Worm (Caenorhabditis elegans): Measurements from ENCODE around the gene ZK402.5.

DNA sequence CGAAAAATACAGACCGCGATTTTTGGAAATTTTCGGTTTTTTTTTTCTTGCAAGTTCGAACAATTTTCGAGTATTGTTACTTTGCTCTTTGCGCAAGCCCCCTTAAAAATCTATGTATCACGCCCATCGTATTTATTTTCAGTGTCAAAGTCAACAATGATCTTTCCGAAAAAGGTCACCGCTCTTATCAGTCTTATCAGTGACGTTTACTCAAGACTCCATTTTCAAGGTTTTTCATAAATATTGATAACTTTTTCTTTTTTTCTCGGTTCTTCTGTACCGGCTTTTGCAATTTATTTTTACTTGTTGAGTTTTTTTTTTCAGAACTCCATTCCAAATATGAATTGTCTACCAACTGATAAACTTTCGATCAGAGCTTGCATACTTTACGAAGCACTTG lies 29.5 kb downstream of the ZK402.5 start, which contains the start of gene fbxa-190:
- no peak for TF ChIP-seq W03F9.2 (tag; optimal IDR thresholded peaks at IDR 0.05)
- TF ChIP-seq him-1 (tag; optimal IDR thresholded peaks at IDR 0.05), result no peak
- TF ChIP-seq dao-5 (tag; optimal IDR thresholded peaks at IDR 0.05), result no peak
